Fruit fly (Drosophila melanogaster): ENCODE data around the gene Ald1.

Gene Ald1

DNA sequence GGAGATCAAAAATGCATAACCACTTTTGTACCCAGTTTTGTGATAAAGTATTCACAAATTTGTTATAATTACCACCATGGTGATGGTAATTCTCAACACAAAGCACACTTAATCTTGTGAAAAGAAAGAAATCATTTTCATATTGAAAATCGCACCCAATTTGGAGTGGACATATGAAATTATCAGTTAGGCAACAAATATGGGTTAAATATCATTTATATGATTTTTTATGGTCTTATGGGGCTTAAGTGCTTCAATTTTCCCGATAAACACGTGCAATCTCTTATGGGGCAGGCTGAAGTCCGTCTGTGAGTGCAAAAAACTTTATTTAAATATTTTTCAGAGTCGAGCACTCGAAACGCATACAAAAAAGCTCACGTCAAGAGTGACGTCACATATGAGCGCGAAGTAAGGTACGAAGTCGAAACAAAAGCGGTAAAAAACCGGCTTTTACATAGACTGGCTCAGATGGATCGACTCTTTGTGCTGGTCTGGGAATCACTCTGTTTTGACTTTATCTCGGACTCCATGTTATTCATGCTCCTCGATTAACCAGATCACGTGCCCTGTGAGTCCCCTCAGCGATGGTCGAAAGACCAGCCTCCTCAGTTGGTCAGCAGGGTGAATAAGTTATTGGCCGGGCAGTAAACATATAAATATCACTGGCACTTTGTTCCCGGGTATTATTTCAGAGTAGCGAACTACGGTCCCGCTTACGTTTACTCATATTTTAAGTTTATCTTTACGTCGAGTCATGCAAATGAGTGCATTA, 34.7 kb downstream of the Ald1 start:
- TF ChIP-seq CG12769 (tag; optimal IDR thresholded peaks at IDR 0.05) (peak; percentile 5), cwo (GFP tag; optimal IDR thresholded peaks at IDR 0.05) (peak; percentile 67), bcd (GFP tag; optimal IDR thresholded peaks at IDR 0.05) (no peak), z (GFP tag; IDR thresholded peaks at IDR 0.05) (peak; percentile 88), ken (GFP tag; IDR thresholded peaks at IDR 0.05) (0 out of 3 replicates have a peak, but pooled peaks have one; percentile 10), chinmo (GFP tag; IDR thresholded peaks at IDR 0.05; ENCODE audit: partially characterized antibody) (0 out of 4 replicates have a peak, but pooled peaks have one; percentile 45), sens (GFP tag) (peak; percentile 51), vvl (GFP tag; IDR thresholded peaks at IDR 0.05) (peak; percentile 40; the same call in 1 of the 2 replicates), insv (GFP tag; optimal IDR thresholded peaks at IDR 0.05) (no peak), eve (GFP tag; optimal IDR thresholded peaks at IDR 0.05) (peak in 1 of 2 experiments; percentile 6), Med (GFP tag) (peak; percentile 23), CG7963 (GFP tag; IDR thresholded peaks at IDR 0.05; ENCODE audit: partially characterized antibody) (no peak), nom (GFP tag; optimal IDR thresholded peaks at IDR 0.05) (peak; percentile 40)

DNA sequence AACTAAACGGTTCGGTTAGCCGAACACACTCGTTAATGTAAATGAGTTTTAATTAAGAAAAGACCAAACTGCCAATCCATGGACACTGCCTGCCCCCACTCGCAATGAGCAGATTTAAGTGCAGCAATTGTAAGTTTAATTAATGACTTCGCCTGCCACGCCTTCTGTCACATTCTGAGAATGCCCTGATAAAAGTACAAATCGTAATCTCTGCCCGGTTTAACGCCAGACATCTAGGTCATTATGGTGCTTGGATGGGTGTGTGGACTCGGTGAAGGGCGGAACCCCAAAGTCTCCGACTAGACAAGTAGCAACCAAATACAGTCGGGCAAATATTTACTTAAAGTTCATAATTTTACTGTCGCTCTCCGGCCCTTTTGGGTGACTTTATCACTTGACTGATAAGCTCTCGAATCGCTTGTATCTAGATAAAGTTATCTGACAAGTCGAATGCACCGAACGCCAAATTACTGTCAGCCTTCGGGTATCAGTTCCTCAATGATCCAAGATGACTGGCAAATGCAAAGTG, 39.2 kb downstream of the Ald1 start:
- TF ChIP-seq CG18599 (GFP tag; optimal IDR thresholded peaks at IDR 0.05) (peak; percentile 19), gt (GFP tag; IDR thresholded peaks at IDR 0.05) (no peak), lab (GFP tag; optimal IDR thresholded peaks at IDR 0.05) (peak; percentile 42), bsh (GFP tag; optimal IDR thresholded peaks at IDR 0.05) (peak in 1 of 2 experiments; percentile 14), C15 (GFP tag; IDR thresholded peaks at IDR 0.05) (no peak), PHDP (tag; optimal IDR thresholded peaks at IDR 0.05) (peak; percentile 36), ro (GFP tag; IDR thresholded peaks at IDR 0.05) (no peak), tll (GFP tag; optimal IDR thresholded peaks at IDR 0.05) (no peak), gsb-n (tag; optimal IDR thresholded peaks at IDR 0.05) (peak; percentile 10), Pdp1 (GFP tag; optimal IDR thresholded peaks at IDR 0.05) (peak in 1 of 2 experiments; percentile 6), Drgx (GFP tag; IDR thresholded peaks at IDR 0.05) (no peak), D19B (GFP tag; optimal IDR thresholded peaks at IDR 0.05) (no peak), pfk (GFP tag; optimal IDR thresholded peaks at IDR 0.05) (no peak), CG16779 (GFP tag; IDR thresholded peaks at IDR 0.05) (no peak), grn (GFP tag; optimal IDR thresholded peaks at IDR 0.05) (peak; percentile 68), ci (GFP tag; IDR thresholded peaks at IDR 0.05) (peak; percentile 43; the same call in 1 of the 3 replicates), pum (GFP tag; optimal IDR thresholded peaks at IDR 0.05) (no peak), CG7357 (GFP tag; IDR thresholded peaks at IDR 0.05) (no peak), CG17361 (GFP tag; IDR thresholded peaks at IDR 0.05) (peak; percentile 33; the same call in 1 of the 3 replicates), chm (GFP tag; IDR thresholded peaks at IDR 0.05) (no peak), nerfin-1 (tag; optimal IDR thresholded peaks at IDR 0.05) (peak; percentile 31), CG15601 (tag; optimal IDR thresholded peaks at IDR 0.05) (peak; percentile 40), CG17186 (GFP tag; optimal IDR thresholded peaks at IDR 0.05) (no peak), tap (tag; optimal IDR thresholded peaks at IDR 0.05) (peak; percentile 3), CG12071 (GFP tag; optimal IDR thresholded peaks at IDR 0.05) (peak; percentile 13), CG14441 (GFP tag; IDR thresholded peaks at IDR 0.05) (0 out of 2 replicates have a peak, but pooled peaks have one; percentile 6), jumu (GFP tag; optimal IDR thresholded peaks at IDR 0.05) (no peak), ken (GFP tag; IDR thresholded peaks at IDR 0.05) (no peak), CG2678 (tag; optimal IDR thresholded peaks at IDR 0.05) (peak; percentile 32), CG3065 (GFP tag; optimal IDR thresholded peaks at IDR 0.05) (no peak), seq (GFP tag; IDR thresholded peaks at IDR 0.05) (no peak), CG6791 (GFP tag; IDR thresholded peaks at IDR 0.05; ENCODE audit: partially characterized antibody) (no peak), CG2202 (tag; optimal IDR thresholded peaks at IDR 0.05) (peak; percentile 11), CG13424 (tag; optimal IDR thresholded peaks at IDR 0.05) (no peak), CG5180 (GFP tag; optimal IDR thresholded peaks at IDR 0.05) (no peak)
